Worm (Caenorhabditis elegans) whole organism, young adult: ENCODE results near the gene F47D12.3.
A peak's percentile ranks its signal among the peaks of the same experiment; 100 is the strongest.

Experiments
- C06A6.2 ChIP-seq: fragments of 200-800 bp; sonication (Bioruptor generic); conservative IDR thresholded peaks from 2 replicates; pipeline ENCODE4 v1.3.6; 2022; ENCODE audit warnings: missing genetic modification characterization, missing compliant biosample characterization
- D2030.7 ChIP-seq: fragments of 200-800 bp; sonication (Bioruptor generic); IDR thresholded peaks from 2 replicates; pipeline ENCODE4 v1.3.6; 2022; ENCODE audit warnings: missing genetic modification reagents, missing genetic modification characterization, missing compliant biosample characterization
- F10E7.11 ChIP-seq: sonication (generic microtip); optimal IDR thresholded peaks from 2 replicates; lab custom pipeline; 2017; ENCODE audit warnings: mild to moderate bottlenecking, missing genetic modification characterization, moderate library complexity, missing compliant biosample characterization
- F22D6.2 ChIP-seq: sonication (generic microtip); optimal IDR thresholded peaks from 2 replicates; lab custom pipeline; 2016; ENCODE audit warnings: mild to moderate bottlenecking, missing genetic modification characterization, missing compliant biosample characterization
- F33H1.4 ChIP-seq: fragments of 200-800 bp; sonication (Bioruptor generic); IDR thresholded peaks from 2 replicates; pipeline ENCODE4 v1.3.6; 2022; ENCODE audit warnings: missing genetic modification reagents, missing genetic modification characterization, missing compliant biosample characterization
- F37B4.10 ChIP-seq: fragments of 200-800 bp; sonication (Bioruptor generic); IDR thresholded peaks from 2 replicates; pipeline ENCODE4 v1.3.6; 2022; ENCODE audit warnings: missing genetic modification characterization, missing compliant biosample characterization
- T26A5.8 ChIP-seq: sonication (generic microtip); optimal IDR thresholded peaks from 2 replicates; lab custom pipeline; 2016; ENCODE audit warnings: missing genetic modification characterization, missing compliant biosample characterization
- Y53F4B.3 ChIP-seq: fragments of 200-800 bp; sonication (Bioruptor generic); IDR thresholded peaks from 2 replicates; pipeline ENCODE4 v1.3.6; 2022; ENCODE audit warnings: missing genetic modification reagents, missing genetic modification characterization, missing compliant biosample characterization
- Y53G8AR.9 ChIP-seq: fragments of 200-800 bp; sonication (Bioruptor generic); conservative IDR thresholded peaks from 2 replicates; pipeline ENCODE4 v1.3.6; 2022; ENCODE audit warnings: missing genetic modification reagents, missing genetic modification characterization, missing compliant biosample characterization
- Y67H2A.10 ChIP-seq: fragments of 200-800 bp; sonication (Bioruptor generic); conservative IDR thresholded peaks from 2 replicates; pipeline ENCODE4 v1.3.6; 2022; ENCODE audit warnings: missing genetic modification reagents, missing genetic modification characterization, missing compliant biosample characterization
- ZK185.1 ChIP-seq: sonication (generic microtip); optimal IDR thresholded peaks from 2 replicates; lab custom pipeline; 2016; ENCODE audit warnings: mild to moderate bottlenecking, missing genetic modification characterization, missing compliant biosample characterization; ENCODE audit not compliant: poor library complexity, severe bottlenecking
- ama-1 ChIP-seq, 3 experiments: fragments of 150-350 bp in 1 of 3; sonication (generic microtip) in 2 of 3; optimal IDR thresholded peaks; 2 replicates each; lab custom pipeline; 2014 to 2018; ENCODE audit warnings: missing biosample characterization in 2 of 3, missing genetic modification characterization in 2 of 3, missing genetic modification reagents in 2 of 3
- atf-7 ChIP-seq: sonication (generic microtip); optimal IDR thresholded peaks from 2 replicates; lab custom pipeline; 2017; ENCODE audit warnings: mild to moderate bottlenecking, missing genetic modification characterization, missing compliant biosample characterization
- cebp-1 ChIP-seq, 2 experiments: fragments of 200-800 bp in 1 of 2; sonication (Bioruptor generic) in 1 of 2; sonication (generic microtip) in 1 of 2; IDR thresholded peaks in 1 of 2; optimal IDR thresholded peaks in 1 of 2; 2 replicates each; pipeline versions ENCODE4 v1.3.6 to Lab custom; 2017 to 2022; ENCODE audit warnings: missing compliant biosample characterization in 2 of 2, missing genetic modification characterization in 2 of 2, mild to moderate bottlenecking in 1 of 2, missing genetic modification reagents in 1 of 2, moderate library complexity in 1 of 2
- cebp-2 ChIP-seq: fragments of 200-800 bp; sonication (Bioruptor generic); IDR thresholded peaks from 2 replicates; pipeline ENCODE4 v1.3.6; 2022; ENCODE audit warnings: missing genetic modification characterization, missing compliant biosample characterization
- ceh-100 ChIP-seq: fragments of 200-800 bp; sonication (Bioruptor generic); IDR thresholded peaks from 2 replicates; pipeline ENCODE4 v1.3.6; 2022; ENCODE audit warnings: missing genetic modification reagents, missing genetic modification characterization, missing compliant biosample characterization
- ceh-27 ChIP-seq: fragments of 200-800 bp; sonication (Bioruptor generic); optimal IDR thresholded peaks from 2 replicates; lab custom pipeline; 2018; ENCODE audit warnings: mild to moderate bottlenecking, missing genetic modification characterization, moderate library complexity, missing compliant biosample characterization
- ceh-40 ChIP-seq: fragments of 200-800 bp; sonication (Bioruptor generic); IDR thresholded peaks from 2 replicates; pipeline ENCODE4 v1.3.6; 2022; ENCODE audit warnings: missing genetic modification characterization, missing compliant biosample characterization
- ceh-58 ChIP-seq: fragments of 200-800 bp; sonication (Bioruptor generic); IDR thresholded peaks from 2 replicates; pipeline ENCODE4 v1.3.6; 2022; ENCODE audit warnings: missing genetic modification characterization, missing compliant biosample characterization
- dpl-1 ChIP-seq: fragments of 150-350 bp; optimal IDR thresholded peaks from 2 replicates; lab custom pipeline; 2014; ENCODE audit warnings: missing biosample characterization, missing genetic modification reagents, missing genetic modification characterization
- efl-1 ChIP-seq: fragments of 150-350 bp; optimal IDR thresholded peaks from 2 replicates; lab custom pipeline; 2014; ENCODE audit warnings: missing biosample characterization, missing genetic modification reagents, missing genetic modification characterization
- gei-17 ChIP-seq: fragments of 200-800 bp; sonication (Bioruptor generic); optimal IDR thresholded peaks from 2 replicates; lab custom pipeline; 2018; ENCODE audit warnings: mild to moderate bottlenecking, missing genetic modification characterization, missing compliant biosample characterization
- him-1 ChIP-seq: sonication (generic microtip); optimal IDR thresholded peaks from 2 replicates; lab custom pipeline; 2016; ENCODE audit warnings: missing genotype, missing genetic modification reagents, missing genetic modification characterization, missing compliant biosample characterization
- hrde-1 ChIP-seq: sonication (generic microtip); optimal IDR thresholded peaks from 2 replicates; lab custom pipeline; 2016; ENCODE audit warnings: missing genetic modification characterization, mild to moderate bottlenecking, missing compliant biosample characterization, moderate library complexity, missing genotype, missing genetic modification reagents, borderline replicate concordance
- let-526 ChIP-seq: fragments of 200-800 bp; sonication (Bioruptor generic); IDR thresholded peaks from 2 replicates; pipeline ENCODE4 v1.3.6; 2022; ENCODE audit warnings: missing genetic modification reagents, missing genetic modification characterization, missing compliant biosample characterization
- lin-26 ChIP-seq: fragments of 200-800 bp; sonication (Bioruptor generic); IDR thresholded peaks from 2 replicates; pipeline ENCODE4 v1.3.6; 2022; ENCODE audit warnings: missing genetic modification reagents, missing genetic modification characterization, missing compliant biosample characterization
- lin-35 ChIP-seq, 3 experiments: fragments of 150-350 bp in 2 of 3; sonication (generic microtip) in 1 of 3; optimal IDR thresholded peaks; 2 replicates each; lab custom pipeline; 2014 to 2018; ENCODE audit warnings: missing biosample characterization in 3 of 3, missing genetic modification characterization in 3 of 3, missing genetic modification reagents in 3 of 3
- lin-40 ChIP-seq: sonication (generic microtip); optimal IDR thresholded peaks from 2 replicates; lab custom pipeline; 2016; ENCODE audit warnings: missing genetic modification characterization, mild to moderate bottlenecking, missing compliant biosample characterization, missing genotype, missing genetic modification reagents
- lsy-27 ChIP-seq: sonication (generic microtip); optimal IDR thresholded peaks from 2 replicates; lab custom pipeline; 2017; ENCODE audit warnings: missing genetic modification characterization, mild to moderate bottlenecking, missing compliant biosample characterization, antibody characterized with exemption, missing genotype, borderline replicate concordance; ENCODE audit not compliant: insufficient read depth
- madf-3 ChIP-seq: fragments of 200-800 bp; sonication (Bioruptor generic); IDR thresholded peaks from 2 replicates; pipeline ENCODE4 v1.3.6; 2022; ENCODE audit warnings: missing genetic modification reagents, missing genetic modification characterization, missing compliant biosample characterization
- madf-6 ChIP-seq: fragments of 200-800 bp; sonication (Bioruptor generic); IDR thresholded peaks from 2 replicates; pipeline ENCODE4 v1.3.6; 2022; ENCODE audit warnings: missing genetic modification reagents, missing genetic modification characterization, missing compliant biosample characterization
- mcd-1 ChIP-seq: fragments of 200-800 bp; sonication (Bioruptor generic); IDR thresholded peaks from 2 replicates; pipeline ENCODE4 v1.3.6; 2022; ENCODE audit warnings: missing genetic modification reagents, missing genetic modification characterization, missing compliant biosample characterization
- mel-28 ChIP-seq: sonication (generic microtip); optimal IDR thresholded peaks from 2 replicates; lab custom pipeline; 2016; ENCODE audit warnings: borderline replicate concordance, mild to moderate bottlenecking, missing genetic modification characterization, missing compliant biosample characterization
- mxl-1 ChIP-seq: sonication (generic microtip); optimal IDR thresholded peaks from 2 replicates; lab custom pipeline; 2016; ENCODE audit warnings: missing genetic modification characterization, missing compliant biosample characterization
- nfyb-1 ChIP-seq: fragments of 200-800 bp; sonication (Bioruptor generic); IDR thresholded peaks from 2 replicates; pipeline ENCODE4 v1.3.6; 2022; ENCODE audit warnings: missing genetic modification reagents, missing genetic modification characterization, missing compliant biosample characterization
- nhr-27 ChIP-seq: fragments of 200-800 bp; sonication (Bioruptor generic); optimal IDR thresholded peaks from 2 replicates; lab custom pipeline; 2018; ENCODE audit warnings: mild to moderate bottlenecking, missing genetic modification characterization, moderate library complexity, missing compliant biosample characterization
- nhr-80 ChIP-seq: sonication (generic microtip); optimal IDR thresholded peaks from 2 replicates; lab custom pipeline; 2016; ENCODE audit warnings: missing genetic modification characterization, missing compliant biosample characterization
- pbrm-1 ChIP-seq: fragments of 200-800 bp; sonication (Bioruptor generic); IDR thresholded peaks from 2 replicates; pipeline ENCODE4 v1.3.6; 2022; ENCODE audit warnings: missing genetic modification reagents, missing genetic modification characterization, missing compliant biosample characterization
- rcor-1 ChIP-seq: fragments of 200-800 bp; sonication (Bioruptor generic); IDR thresholded peaks from 2 replicates; pipeline ENCODE4 v1.3.6; 2022; ENCODE audit warnings: missing genetic modification reagents, missing genetic modification characterization, missing compliant biosample characterization
- snpc-1.1 ChIP-seq: sonication (generic microtip); optimal IDR thresholded peaks from 2 replicates; lab custom pipeline; 2017; ENCODE audit warnings: missing genetic modification characterization, mild to moderate bottlenecking, missing compliant biosample characterization, antibody characterized with exemption, moderate library complexity, missing genotype, missing genetic modification reagents; ENCODE audit not compliant: insufficient read depth
- snpc-1.3 ChIP-seq: sonication (generic microtip); optimal IDR thresholded peaks from 2 replicates; lab custom pipeline; 2017; ENCODE audit warnings: missing genetic modification characterization, mild to moderate bottlenecking, missing compliant biosample characterization, antibody characterized with exemption, moderate library complexity, missing genotype, missing genetic modification reagents; ENCODE audit not compliant: insufficient read depth
- tbp1 ChIP-seq: fragments of 200-800 bp; sonication (Bioruptor generic); optimal IDR thresholded peaks from 2 replicates; lab custom pipeline; 2018; ENCODE audit warnings: mild to moderate bottlenecking, missing genetic modification characterization, missing compliant biosample characterization
- ztf-22 ChIP-seq: fragments of 200-800 bp; sonication (Bioruptor generic); optimal IDR thresholded peaks from 2 replicates; lab custom pipeline; 2018; ENCODE audit warnings: mild to moderate bottlenecking, missing genetic modification characterization, moderate library complexity, missing compliant biosample characterization

F47D12.3 gene

DNA sequence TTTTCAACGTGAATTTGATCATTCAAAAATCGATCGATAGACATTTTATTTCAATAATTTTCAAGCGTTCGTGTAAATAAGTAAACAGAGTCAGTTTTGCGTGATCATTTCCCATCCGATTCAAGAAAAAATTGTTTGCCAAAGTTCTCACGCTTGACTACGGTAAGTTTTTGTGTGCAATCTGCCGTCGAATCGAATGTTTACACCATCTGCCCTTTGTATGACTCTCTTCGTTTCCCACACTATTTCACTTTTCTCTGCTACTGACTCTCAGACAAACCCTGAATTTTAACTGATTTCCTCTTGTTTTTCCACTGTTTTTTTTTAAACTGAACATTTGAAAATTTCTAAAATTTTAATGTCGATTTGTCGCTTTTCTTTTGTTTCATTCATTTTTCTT lies 46.5 kb downstream of the F47D12.3 start (continued):
- 0 out of 2 replicates have a peak, but pooled peaks have one; percentile 15 for TF ChIP-seq ceh-100 (GFP tag; lab: Robert Waterston, UW)
- TF ChIP-seq ztf-22 (GFP tag; lab: Kevin White, UChicago) = no peak
- no peak for TF ChIP-seq nhr-27 (tag; lab: Kevin White, UChicago)
- peak; percentile 83 for TF ChIP-seq pbrm-1
- no peak for TF ChIP-seq C06A6.2 (GFP tag; lab: Robert Waterston, UW)
- peak; percentile 61; the same call in 1 of the 2 replicates for TF ChIP-seq let-526 (GFP tag; lab: Robert Waterston, UW)
- TF ChIP-seq cebp-2 = no peak
- TF ChIP-seq gei-17 (GFP tag; lab: Kevin White, UChicago) = no peak
- no peak for TF ChIP-seq cebp-1 (GFP tag; IDR thresholded peaks at IDR 0.05; lab: Robert Waterston, UW)
- peak; percentile 74 for TF ChIP-seq cebp-1 (tag; optimal IDR thresholded peaks at IDR 0.05; lab: Kevin White, UChicago)
- peak; percentile 17 for TF ChIP-seq dpl-1
- TF ChIP-seq lin-40 (tag; lab: Kevin White, UChicago) = peak; percentile 76
- 0 out of 2 replicates have a peak, but pooled peaks have one; percentile 44 for TF ChIP-seq madf-3 (GFP tag; lab: Robert Waterston, UW)
- peak; percentile 85 for TF ChIP-seq D2030.7 (GFP tag; lab: Robert Waterston, UW)
- peak; percentile 26 for TF ChIP-seq him-1 (tag; lab: Kevin White, UChicago)
- TF ChIP-seq F22D6.2 (tag; lab: Kevin White, UChicago) = no peak
- TF ChIP-seq mcd-1 (GFP tag; lab: Robert Waterston, UW) = peak; percentile 63; the same call in 1 of the 2 replicates
- TF ChIP-seq rcor-1 (GFP tag; lab: Robert Waterston, UW) = peak; percentile 73
- TF ChIP-seq Y53G8AR.9 (GFP tag; lab: Robert Waterston, UW) = 0 out of 2 replicates have a peak, but pooled peaks have one; percentile 28
- no peak for TF ChIP-seq mel-28 (tag; lab: Kevin White, UChicago)
- TF ChIP-seq madf-6 (GFP tag; lab: Robert Waterston, UW) = peak; percentile 83

DNA sequence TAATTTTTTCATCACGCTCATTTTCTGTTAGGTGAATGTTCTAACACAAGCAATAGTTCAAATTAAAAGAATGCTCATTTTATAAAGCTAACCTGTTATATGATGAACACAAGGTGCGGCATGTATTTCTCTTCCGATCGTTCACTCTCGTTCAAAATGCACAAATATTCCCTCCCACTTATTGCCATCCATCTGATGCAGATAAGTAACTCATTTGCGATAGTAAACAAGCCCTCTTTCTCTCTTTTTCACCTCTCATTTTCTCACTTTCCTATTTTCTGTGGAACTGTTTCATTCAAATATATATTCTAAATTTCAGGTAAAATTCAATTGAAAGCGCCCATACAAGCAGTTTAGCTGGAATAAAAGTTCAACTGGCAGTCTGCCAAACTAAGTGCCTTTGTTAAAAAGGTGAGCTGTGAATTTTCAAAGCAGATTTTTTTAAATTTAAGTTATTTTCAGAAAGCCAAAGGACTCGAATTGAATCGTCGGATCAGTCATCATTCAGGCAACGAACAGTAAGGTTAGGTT lies 47.8 kb downstream of the F47D12.3 start, which contains the start of the genes trmt-10C.2 and C56G2.22:
Gene trmt-10C.2 (plus strand): TSS at position 314 of the 531 bp plus-strand sequence.
Gene C56G2.22 (plus strand): TSS at position 481 of the 531 bp plus-strand sequence.
- TF ChIP-seq Y53F4B.3 (GFP tag; lab: Robert Waterston, UW) (no peak), nhr-80 (tag; lab: Kevin White, UChicago) (peak; percentile 23), efl-1 (no peak), tbp1 (GFP tag; lab: Kevin White, UChicago) (no peak), Y53G8AR.9 (GFP tag; lab: Robert Waterston, UW) (0 out of 2 replicates have a peak, but pooled peaks have one; percentile 49)

DNA sequence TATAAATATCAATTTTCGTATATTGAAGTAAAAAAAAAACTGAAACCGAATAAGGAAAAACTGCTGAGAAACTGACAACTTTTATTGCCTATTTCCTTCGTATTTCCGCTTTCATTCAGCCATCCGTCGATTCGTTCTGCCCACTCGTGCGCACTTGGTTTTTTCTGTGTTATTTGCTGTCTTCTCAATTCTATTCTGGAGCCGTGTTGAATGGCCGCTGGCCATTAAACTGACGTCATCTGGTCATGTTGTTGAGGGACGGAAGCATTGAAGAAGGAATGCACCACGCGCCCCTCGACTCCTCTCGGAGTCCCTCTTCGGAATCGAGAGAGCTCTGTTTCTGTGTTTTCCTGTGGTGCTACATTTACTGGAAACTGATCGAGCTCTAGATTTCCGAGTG lies 50.3 kb downstream of the F47D12.3 start:
- TF ChIP-seq F33H1.4 (no peak), snpc-1.1 (tag; lab: Kevin White, UChicago) (no peak), F37B4.10 (GFP tag; lab: Robert Waterston, UW) (no peak), lin-35 (GFP tag; optimal IDR thresholded peaks at IDR 0.05; lab: Kevin White, UChicago) (peak in 1 of 3 experiments; percentile 11), mxl-1 (tag; lab: Kevin White, UChicago) (no peak), ama-1 (optimal IDR thresholded peaks at IDR 0.05; lab: Kevin White, UChicago) (no peak), ama-1 (GFP tag; optimal IDR thresholded peaks at IDR 0.05; lab: Kevin White, UChicago) (no peak), ceh-58 (GFP tag; lab: Robert Waterston, UW) (no peak), T26A5.8 (tag; lab: Kevin White, UChicago) (no peak), lin-26 (GFP tag; lab: Robert Waterston, UW) (no peak), ceh-40 (no peak), ZK185.1 (no peak), Y67H2A.10 (GFP tag; lab: Robert Waterston, UW) (no peak), snpc-1.3 (tag; lab: Kevin White, UChicago) (no peak), nhr-27 (tag; lab: Kevin White, UChicago) (no peak), ceh-27 (GFP tag; lab: Kevin White, UChicago) (peak; percentile 57), lsy-27 (tag; lab: Kevin White, UChicago) (no peak), nfyb-1 (GFP tag; lab: Robert Waterston, UW) (no peak), hrde-1 (tag; lab: Kevin White, UChicago) (no peak), F10E7.11 (tag; lab: Kevin White, UChicago) (peak; percentile 27), atf-7 (tag; lab: Kevin White, UChicago) (peak; percentile 75), cebp-1 (GFP tag; IDR thresholded peaks at IDR 0.05; lab: Robert Waterston, UW) (no peak), cebp-1 (tag; optimal IDR thresholded peaks at IDR 0.05; lab: Kevin White, UChicago) (peak; percentile 30)
